Worm (Caenorhabditis elegans) whole organism, young adult: ENCODE measurements around the gene col-144.

Experiments used
- B0035.1 ChIP-seq: sonication (generic microtip); optimal IDR thresholded peaks from 2 replicates; lab custom pipeline; 2016; ENCODE audit warnings: missing genetic modification characterization, mild to moderate bottlenecking, missing compliant biosample characterization, missing genotype, missing genetic modification reagents
- B0336.3 ChIP-seq: fragments of 200-800 bp; sonication (Bioruptor generic); IDR thresholded peaks from 2 replicates; pipeline ENCODE4 v1.3.6; 2022; ENCODE audit warnings: missing genetic modification characterization, missing compliant biosample characterization
- F55B11.4 ChIP-seq: sonication (generic microtip); optimal IDR thresholded peaks from 2 replicates; lab custom pipeline; 2016; ENCODE audit warnings: missing compliant biosample characterization, missing genetic modification characterization, borderline replicate concordance; ENCODE audit not compliant: insufficient read depth
- ama-1 ChIP-seq, 3 experiments: fragments of 150-350 bp in 1 of 3; sonication (generic microtip) in 2 of 3; optimal IDR thresholded peaks; 2 replicates each; lab custom pipeline; 2014 to 2018; ENCODE audit warnings: missing biosample characterization in 2 of 3, missing genetic modification characterization in 2 of 3, missing genetic modification reagents in 2 of 3
- dpff-1 ChIP-seq: sonication (generic microtip); optimal IDR thresholded peaks from 2 replicates; lab custom pipeline; 2017; ENCODE audit warnings: mild to moderate bottlenecking, missing genetic modification characterization, missing compliant biosample characterization
- dpl-1 ChIP-seq: fragments of 150-350 bp; optimal IDR thresholded peaks from 2 replicates; lab custom pipeline; 2014; ENCODE audit warnings: missing biosample characterization, missing genetic modification reagents, missing genetic modification characterization
- lin-35 ChIP-seq, 3 experiments: fragments of 150-350 bp in 2 of 3; sonication (generic microtip) in 1 of 3; optimal IDR thresholded peaks; 2 replicates each; lab custom pipeline; 2014 to 2018; ENCODE audit warnings: missing biosample characterization in 3 of 3, missing genetic modification characterization in 3 of 3, missing genetic modification reagents in 3 of 3
- mcd-1 ChIP-seq: fragments of 200-800 bp; sonication (Bioruptor generic); IDR thresholded peaks from 2 replicates; pipeline ENCODE4 v1.3.6; 2022; ENCODE audit warnings: missing genetic modification reagents, missing genetic modification characterization, missing compliant biosample characterization
- snpc-4 ChIP-seq, 5 experiments: fragments of 150-350 bp in 1 of 5; sonication (generic microtip) in 4 of 5; optimal IDR thresholded peaks; 2 replicates each; lab custom pipeline; 2014 to 2018; ENCODE audit warnings: missing genetic modification characterization in 5 of 5, missing biosample characterization in 3 of 5, antibody characterized with exemption in 2 of 5, mild to moderate bottlenecking in 2 of 5, missing compliant biosample characterization in 2 of 5, missing genotype in 2 of 5, moderate library complexity in 2 of 5, missing genetic modification reagents in 1 of 5
- ztf-22 ChIP-seq: fragments of 200-800 bp; sonication (Bioruptor generic); optimal IDR thresholded peaks from 2 replicates; lab custom pipeline; 2018; ENCODE audit warnings: mild to moderate bottlenecking, missing genetic modification characterization, moderate library complexity, missing compliant biosample characterization

DNA sequence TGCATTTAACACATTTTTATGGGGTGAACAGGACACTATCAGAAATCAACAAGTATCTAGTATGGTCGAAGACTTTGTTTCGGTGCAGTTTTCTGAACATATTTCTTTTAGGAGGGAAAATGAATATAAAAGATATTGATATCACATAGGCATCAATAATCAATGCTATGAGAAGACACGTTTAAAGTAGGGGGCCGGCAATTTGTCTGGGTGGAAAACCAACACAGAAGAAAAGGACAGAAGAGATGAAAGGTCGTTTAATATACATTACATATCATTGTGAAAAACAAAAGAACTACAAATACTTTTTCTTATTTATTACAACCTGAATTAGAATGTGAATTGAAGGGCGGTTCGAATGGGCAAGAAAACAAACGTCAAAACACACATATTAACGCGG, 8.1 kb downstream of the col-144 start:
- no peak for TF ChIP-seq dpl-1 (GFP tag; lab: Kevin White, UChicago)
- TF ChIP-seq mcd-1 (GFP tag; lab: Robert Waterston, UW): no peak
- TF ChIP-seq B0336.3 (GFP tag; lab: Robert Waterston, UW): no peak
- no peak for TF ChIP-seq B0035.1
- no peak for TF ChIP-seq F55B11.4 (tag; lab: Kevin White, UChicago)
- no peak for TF ChIP-seq ztf-22 (GFP tag; lab: Kevin White, UChicago)
- no peak for TF ChIP-seq dpff-1 (tag; lab: Kevin White, UChicago)
- TF ChIP-seq lin-35 (GFP tag; optimal IDR thresholded peaks at IDR 0.05; lab: Kevin White, UChicago): no peak
- TF ChIP-seq snpc-4 (GFP tag; optimal IDR thresholded peaks at IDR 0.05; lab: Kevin White, UChicago): no peak
- no peak for TF ChIP-seq snpc-4 (tag; optimal IDR thresholded peaks at IDR 0.05; lab: Kevin White, UChicago)
- TF ChIP-seq ama-1 (optimal IDR thresholded peaks at IDR 0.05; lab: Kevin White, UChicago): no peak
- TF ChIP-seq ama-1 (GFP tag; optimal IDR thresholded peaks at IDR 0.05; lab: Kevin White, UChicago): no peak
